Worm (Caenorhabditis elegans) whole organism, L4 larva: Measurements from ENCODE around the gene daf-11.

Experiments used
- R02D3.7 ChIP-seq: fragments of 150-350 bp; sonication (generic microtip); optimal IDR thresholded peaks from 3 replicates; lab custom pipeline; 2014; ENCODE audit warnings: missing biosample characterization, missing genetic modification characterization
- Y48G9A.11 ChIP-seq: fragments of 200-800 bp; sonication (Bioruptor generic); IDR thresholded peaks from 2 replicates; pipeline ENCODE4 v1.3.6; 2022; ENCODE audit warnings: missing genetic modification reagents, missing genetic modification characterization, missing compliant biosample characterization
- Y5F2A.4 ChIP-seq: fragments of 200-800 bp; sonication (Bioruptor generic); optimal IDR thresholded peaks from 2 replicates; lab custom pipeline; 2018; ENCODE audit warnings: mild to moderate bottlenecking, missing genetic modification characterization, missing compliant biosample characterization
- ZK337.2 ChIP-seq: fragments of 200-800 bp; sonication (Bioruptor generic); IDR thresholded peaks from 2 replicates; pipeline ENCODE4 v1.3.6; 2022; ENCODE audit warnings: missing genetic modification reagents, missing genetic modification characterization, missing compliant biosample characterization
- aha-1 ChIP-seq: fragments of 150-350 bp; peaks from one replicate; lab custom pipeline; 2014; ENCODE audit warnings: missing biosample characterization, missing genetic modification characterization
- ceh-32 ChIP-seq: sonication (generic microtip); optimal IDR thresholded peaks from 2 replicates; lab custom pipeline; 2016; ENCODE audit warnings: mild to moderate bottlenecking, missing genetic modification characterization, missing compliant biosample characterization; ENCODE audit not compliant: poor library complexity
- ctbp-1 ChIP-seq: fragments of 200-800 bp; sonication (Bioruptor generic); IDR thresholded peaks from 2 replicates; pipeline ENCODE4 v1.3.6; 2022; ENCODE audit warnings: missing genetic modification reagents, missing genetic modification characterization, missing compliant biosample characterization
- dmd-8 ChIP-seq: fragments of 200-800 bp; sonication (Bioruptor generic); IDR thresholded peaks from 2 replicates; pipeline ENCODE4 v1.3.6; 2022; ENCODE audit warnings: missing genetic modification characterization, missing compliant biosample characterization
- fkh-10 ChIP-seq: fragments of 150-350 bp; optimal IDR thresholded peaks from 2 replicates; lab custom pipeline; 2014; ENCODE audit warnings: missing biosample characterization, missing genetic modification reagents, missing genetic modification characterization
- hlh-11 ChIP-seq: fragments of 200-800 bp; sonication (Bioruptor generic); optimal IDR thresholded peaks from 2 replicates; lab custom pipeline; 2018; ENCODE audit warnings: mild to moderate bottlenecking, missing genetic modification characterization, missing compliant biosample characterization
- hlh-30 ChIP-seq: sonication (generic microtip); optimal IDR thresholded peaks from 2 replicates; lab custom pipeline; 2017; ENCODE audit warnings: antibody characterized with exemption, mild to moderate bottlenecking, missing genetic modification characterization, missing compliant biosample characterization; ENCODE audit not compliant: insufficient read depth
- lir-3 ChIP-seq: sonication (generic microtip); optimal IDR thresholded peaks from 2 replicates; lab custom pipeline; 2016; ENCODE audit warnings: mild to moderate bottlenecking, missing genetic modification characterization, missing compliant biosample characterization
- nhr-28 ChIP-seq: fragments of 150-350 bp; optimal IDR thresholded peaks from 2 replicates; lab custom pipeline; 2014; ENCODE audit warnings: missing biosample characterization, missing genetic modification characterization
- nhr-6 ChIP-seq: fragments of 150-350 bp; optimal IDR thresholded peaks from 2 replicates; lab custom pipeline; 2014; ENCODE audit warnings: missing biosample characterization, missing genetic modification characterization
- nhr-77 ChIP-seq: fragments of 150-350 bp; optimal IDR thresholded peaks from 2 replicates; lab custom pipeline; 2014; ENCODE audit warnings: missing biosample characterization, missing genetic modification characterization
- pha-4 ChIP-seq, 2 experiments: fragments of 150-350 bp in 1 of 2; fragments of 200-800 bp in 1 of 2; sonication (Bioruptor generic) in 1 of 2; IDR thresholded peaks in 1 of 2; optimal IDR thresholded peaks in 1 of 2; 2 replicates each; pipeline versions ENCODE4 v1.3.6 to Lab custom; 2014 to 2022; ENCODE audit warnings: missing genetic modification characterization in 2 of 2, missing genetic modification reagents in 2 of 2, missing biosample characterization in 1 of 2, missing compliant biosample characterization in 1 of 2
- pqm-1 ChIP-seq: sonication (generic microtip); optimal IDR thresholded peaks from 2 replicates; lab custom pipeline; 2017; ENCODE audit warnings: missing biosample characterization, missing genetic modification characterization
- sdz-12 ChIP-seq: fragments of 200-800 bp; sonication (Bioruptor generic); optimal IDR thresholded peaks from 2 replicates; lab custom pipeline; 2018; ENCODE audit warnings: mild to moderate bottlenecking, missing genetic modification characterization, missing compliant biosample characterization
- snpc-4 ChIP-seq: fragments of 150-350 bp; optimal IDR thresholded peaks from 2 replicates; lab custom pipeline; 2014; ENCODE audit warnings: missing biosample characterization, missing genetic modification characterization
- spr-1 ChIP-seq: sonication (generic microtip); optimal IDR thresholded peaks from 2 replicates; lab custom pipeline; 2016; ENCODE audit warnings: mild to moderate bottlenecking, missing genetic modification characterization, missing compliant biosample characterization
- unc-62 ChIP-seq, 3 experiments: fragments of 150-350 bp in 1 of 3; sonication (generic microtip); optimal IDR thresholded peaks in 2 of 3; peaks in 1 of 3; 1 replicate in 1 of 3; 2 replicates in 2 of 3; lab custom pipeline; 2014 to 2017; ENCODE audit warnings: missing biosample characterization in 3 of 3, missing genetic modification characterization in 3 of 3, missing genetic modification reagents in 3 of 3, missing genotype in 1 of 3
- vab-7 ChIP-seq: fragments of 200-800 bp; sonication (Bioruptor generic); IDR thresholded peaks from 2 replicates; pipeline ENCODE4 v1.3.6; 2022; ENCODE audit warnings: missing genetic modification reagents, missing genetic modification characterization, missing compliant biosample characterization
- zip-11 ChIP-seq: fragments of 200-800 bp; sonication (Bioruptor generic); IDR thresholded peaks from 2 replicates; pipeline ENCODE4 v1.3.6; 2022; ENCODE audit warnings: missing genetic modification characterization, missing compliant biosample characterization

The daf-11 gene

DNA sequence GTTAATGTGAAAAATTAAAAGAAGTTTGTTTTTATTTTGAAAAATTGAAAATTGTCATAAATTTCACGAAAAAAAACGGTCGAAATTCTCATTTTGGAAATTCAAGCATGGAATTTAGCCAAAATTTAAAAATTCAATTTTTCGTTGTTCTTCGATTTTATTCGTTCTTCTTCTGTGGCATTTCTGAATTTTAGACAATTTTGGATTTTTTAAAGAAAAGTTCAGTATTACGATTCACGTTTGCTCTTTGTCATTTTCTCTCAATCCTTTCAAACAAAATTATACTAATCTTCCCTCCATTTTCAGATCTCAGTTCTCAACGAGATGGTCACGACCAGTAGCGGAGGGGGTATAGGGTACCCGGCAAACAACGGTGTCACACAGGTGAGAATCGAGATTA is 50.2 kb downstream of the daf-11 start, which contains the start of gene ape-1:
Gene ape-1, plus strand, starts transcription at position 301 of the 400 bp plus-strand sequence.
- TF ChIP-seq spr-1 (no peak), dmd-8 (GFP tag; lab: Robert Waterston, UW) (no peak), lir-3 (tag; lab: Kevin White, UChicago) (no peak), ZK337.2 (GFP tag; lab: Robert Waterston, UW) (no peak), nhr-77 (tag; lab: Kevin White, UChicago) (no peak), Y48G9A.11 (GFP tag; lab: Robert Waterston, UW) (no peak)

ce11 chrV:11674594-11675579 is 51.0 kb downstream of the daf-11 start:
- TF ChIP-seq pqm-1 (peak; percentile 42), snpc-4 (tag; lab: Kevin White, UChicago) (no peak), hlh-30 (tag; lab: Kevin White, UChicago) (peak; percentile 51), ctbp-1 (GFP tag; lab: Robert Waterston, UW) (0 out of 2 replicates have a peak, but pooled peaks have one; percentile 22), R02D3.7 (tag; lab: Kevin White, UChicago) (no peak), fkh-10 (GFP tag; lab: Kevin White, UChicago) (peak; percentile 78), sdz-12 (GFP tag; lab: Kevin White, UChicago) (no peak), hlh-11 (tag; lab: Kevin White, UChicago) (peak; percentile 49), pha-4 (GFP tag; IDR thresholded peaks at IDR 0.05; lab: Robert Waterston, UW) (no peak), pha-4 (tag; optimal IDR thresholded peaks at IDR 0.05; lab: Kevin White, UChicago) (peak; percentile 84), unc-62 (GFP tag; optimal IDR thresholded peaks at IDR 0.05 in 1 of 2; lab: Kevin White, UChicago) (peak in 1 of 2 experiments; percentile 69), unc-62 (tag; optimal IDR thresholded peaks at IDR 0.05; lab: Kevin White, UChicago) (no peak), ceh-32 (tag; lab: Kevin White, UChicago) (no peak), nhr-6 (tag; lab: Kevin White, UChicago) (peak; percentile 24)
- TF ChIP-seq, all 104 proteins: peak for 8

ce11 chrV:11673746-11674365 is 52.0 kb downstream of the daf-11 start:
- TF ChIP-seq fkh-10 (GFP tag; lab: Kevin White, UChicago): no peak
- TF ChIP-seq zip-11 (GFP tag; lab: Robert Waterston, UW): no peak
- TF ChIP-seq nhr-28 (tag; lab: Kevin White, UChicago): peak; percentile 32
- peak; percentile 35 for TF ChIP-seq nhr-6 (tag; lab: Kevin White, UChicago)
- TF ChIP-seq Y5F2A.4 (GFP tag; lab: Kevin White, UChicago): no peak
- peak; percentile 77 for TF ChIP-seq aha-1
- TF ChIP-seq hlh-11 (tag; lab: Kevin White, UChicago): peak; percentile 31

DNA sequence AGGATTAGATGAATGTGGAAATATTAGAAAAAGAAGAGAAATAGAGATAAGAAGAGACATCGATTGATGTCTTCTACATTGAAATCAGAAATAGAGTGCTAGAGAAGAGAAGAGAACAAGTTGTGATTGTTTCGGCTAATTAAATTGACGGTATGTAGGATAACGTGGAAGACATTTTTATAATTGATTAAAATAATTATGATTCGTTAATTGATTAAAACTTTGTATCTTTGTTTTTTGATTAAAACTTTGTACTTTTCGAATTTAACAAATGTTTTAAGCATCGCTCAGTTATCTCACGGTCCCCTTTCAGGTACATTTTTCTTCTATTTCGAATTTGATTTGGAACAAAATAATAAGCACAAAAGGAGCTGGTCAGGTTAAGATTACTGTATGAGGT is 53.4 kb downstream of the daf-11 start, which contains the start of gene lgc-44:
Gene lgc-44, minus strand, starts transcription at position 101 of the 400 bp plus-strand sequence.
- no peak for TF ChIP-seq vab-7
